Fruit fly (Drosophila melanogaster): ENCODE results near the gene Act87E.

The Act87E gene

DNA sequence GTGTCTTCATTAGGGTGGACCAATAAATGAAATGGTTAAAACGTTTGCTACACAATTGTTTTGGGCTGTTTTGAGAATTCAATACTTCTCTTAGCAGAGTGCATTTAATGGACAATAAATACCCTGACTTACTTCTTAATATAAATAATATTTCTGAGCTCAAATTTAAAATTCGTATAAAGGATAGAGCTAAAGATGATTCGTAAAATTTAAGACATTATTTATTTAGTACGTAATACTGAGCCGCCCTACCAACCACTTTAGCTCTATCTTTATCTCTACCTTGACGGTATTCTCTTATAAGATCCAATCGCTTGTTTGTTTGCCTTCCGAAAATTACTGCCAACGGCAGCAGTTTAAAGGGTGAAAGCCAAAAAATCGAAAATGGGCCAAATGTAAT, 7.8 kb downstream of the Act87E start:
- TF ChIP-seq sv (GFP tag; optimal IDR thresholded peaks at IDR 0.05), result peak; percentile 65
- peak in 1 of 2 experiments; percentile 60 for TF ChIP-seq foxo (GFP tag; optimal IDR thresholded peaks at IDR 0.05)
- peak; percentile 60 for TF ChIP-seq HLH106 (tag; optimal IDR thresholded peaks at IDR 0.05)
- TF ChIP-seq ey (GFP tag; optimal IDR thresholded peaks at IDR 0.05), result peak; percentile 76
- peak; percentile 73 for TF ChIP-seq fru (GFP tag; optimal IDR thresholded peaks at IDR 0.05)
- peak; percentile 58 for TF ChIP-seq Sp1 (GFP tag; optimal IDR thresholded peaks at IDR 0.05)
- TF ChIP-seq Hnf4 (GFP tag; optimal IDR thresholded peaks at IDR 0.05), result peak; percentile 48
- TF ChIP-seq Rel (GFP tag; optimal IDR thresholded peaks at IDR 0.05), result no peak
- no peak for TF ChIP-seq Rel (tag; optimal IDR thresholded peaks at IDR 0.05)
- no peak for TF ChIP-seq dl (GFP tag; optimal IDR thresholded peaks at IDR 0.05; ENCODE audit: insufficient read depth in 1 of 2, partially characterized antibody in 2 of 2)
- TF ChIP-seq Hr83 (GFP tag; optimal IDR thresholded peaks at IDR 0.05; ENCODE audit: poor library complexity, severe bottlenecking), result no peak
- no peak for TF ChIP-seq N (GFP tag; optimal IDR thresholded peaks at IDR 0.05)
- TF ChIP-seq br (GFP tag; optimal IDR thresholded peaks at IDR 0.05), result peak; percentile 54
- no peak for TF ChIP-seq pan (optimal IDR thresholded peaks at IDR 0.05)
- TF ChIP-seq OdsH (GFP tag; optimal IDR thresholded peaks at IDR 0.05), result peak; percentile 73
- TF ChIP-seq psq (GFP tag; optimal IDR thresholded peaks at IDR 0.05), result peak; percentile 52
- peak; percentile 67 for TF ChIP-seq h (GFP tag; optimal IDR thresholded peaks at IDR 0.05)
- no peak for TF ChIP-seq brk (GFP tag; optimal IDR thresholded peaks at IDR 0.05)
- no peak for TF ChIP-seq Hr78 (GFP tag; optimal IDR thresholded peaks at IDR 0.05)
- peak; percentile 85 for TF ChIP-seq rgr (GFP tag; optimal IDR thresholded peaks at IDR 0.05)
- TF ChIP-seq tai (GFP tag; optimal IDR thresholded peaks at IDR 0.05), result peak; percentile 39

DNA sequence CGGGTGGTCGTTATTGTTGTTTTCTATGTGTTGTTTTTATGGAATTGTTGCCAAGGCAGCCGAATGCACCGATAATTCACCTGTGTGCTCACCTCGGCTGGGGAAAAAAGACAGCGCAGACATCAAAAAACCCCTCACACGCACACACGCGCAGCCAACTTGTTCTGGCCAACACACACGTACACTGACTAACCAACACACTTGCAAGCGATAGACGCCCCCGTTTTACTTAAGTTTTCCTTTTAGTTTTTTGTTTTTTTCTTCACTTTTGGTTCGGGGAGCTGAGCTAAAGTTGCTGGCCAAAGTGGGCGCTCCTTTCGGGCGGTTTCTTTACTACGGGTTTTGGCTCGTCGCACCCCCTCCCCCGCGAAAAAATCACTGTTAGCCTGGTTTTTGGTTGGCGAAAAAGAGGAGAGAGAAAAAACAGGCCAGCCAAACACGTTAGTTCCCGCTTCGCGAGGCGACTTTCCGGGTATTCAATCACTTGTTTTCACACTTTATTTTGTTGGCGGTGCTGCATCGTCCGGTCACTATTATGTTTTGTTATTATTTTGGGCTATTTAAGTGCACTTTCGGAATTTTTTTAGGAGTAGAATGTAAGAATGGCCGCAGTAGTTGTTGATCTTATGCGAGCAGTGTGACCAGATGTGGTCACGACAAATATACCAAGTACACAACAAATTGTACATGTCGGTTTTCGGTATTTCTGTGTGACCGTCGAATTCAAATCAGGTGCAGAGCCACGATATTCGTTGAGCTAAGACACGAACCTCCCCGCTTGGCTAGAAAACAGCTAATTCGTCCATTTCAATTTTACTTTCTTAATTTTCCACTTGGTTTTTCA, 8.8 kb downstream of the Act87E start, which contains the start of gene yrt:
Gene yrt (minus strand): TSS at position 660 of the 844 bp plus-strand sequence.
- no peak for TF ChIP-seq Hr78 (GFP tag; optimal IDR thresholded peaks at IDR 0.05)
- TF ChIP-seq br (GFP tag; optimal IDR thresholded peaks at IDR 0.05), result no peak
- no peak for TF ChIP-seq Hnf4 (GFP tag; optimal IDR thresholded peaks at IDR 0.05)
- TF ChIP-seq jim (GFP tag; optimal IDR thresholded peaks at IDR 0.05), result no peak
- TF ChIP-seq psq (GFP tag; optimal IDR thresholded peaks at IDR 0.05), result peak; percentile 18
- no peak for TF ChIP-seq Mio (GFP tag; optimal IDR thresholded peaks at IDR 0.05)
- TF ChIP-seq ey (GFP tag; optimal IDR thresholded peaks at IDR 0.05), result no peak
- no peak for TF ChIP-seq CrebA (GFP tag; optimal IDR thresholded peaks at IDR 0.05; ENCODE audit: borderline replicate concordance)
- TF ChIP-seq CG9705 (GFP tag; optimal IDR thresholded peaks at IDR 0.05), result no peak
- TF ChIP-seq Rel (GFP tag; optimal IDR thresholded peaks at IDR 0.05), result no peak
- peak; percentile 44 for TF ChIP-seq Rel (tag; optimal IDR thresholded peaks at IDR 0.05)
- peak; percentile 89 for TF ChIP-seq Myc (optimal IDR thresholded peaks at IDR 0.05)
- TF ChIP-seq Sp1 (GFP tag; optimal IDR thresholded peaks at IDR 0.05), result no peak

dm6 chr3R:13435836-13436235, 10.1 kb downstream of the Act87E start:
- no peak for TF ChIP-seq foxo (GFP tag; optimal IDR thresholded peaks at IDR 0.05)
- peak; percentile 43 for TF ChIP-seq Dfd (GFP tag; optimal IDR thresholded peaks at IDR 0.05)

- no peak for TF ChIP-seq psq (GFP tag; optimal IDR thresholded peaks at IDR 0.05)
- no peak for TF ChIP-seq woc (GFP tag; optimal IDR thresholded peaks at IDR 0.05)
- no peak for TF ChIP-seq dmrt93B (GFP tag; optimal IDR thresholded peaks at IDR 0.05)
- TF ChIP-seq Dfd (GFP tag; optimal IDR thresholded peaks at IDR 0.05), result no peak
- TF ChIP-seq Vsx2 (GFP tag; optimal IDR thresholded peaks at IDR 0.05; ENCODE audit: partially characterized antibody), result no peak
- no peak for TF ChIP-seq Dif (GFP tag; optimal IDR thresholded peaks at IDR 0.05; ENCODE audit: partially characterized antibody)
- no peak for TF ChIP-seq N (GFP tag; optimal IDR thresholded peaks at IDR 0.05)
- no peak for TF ChIP-seq ey (GFP tag; optimal IDR thresholded peaks at IDR 0.05)
- TF ChIP-seq fru (GFP tag; optimal IDR thresholded peaks at IDR 0.05), result no peak
- no peak for TF ChIP-seq Hnf4 (GFP tag; optimal IDR thresholded peaks at IDR 0.05)
These were observed 15.9 kb downstream of the Act87E start for dm6 chr3R:13441703-13442102.
